Fruit fly (Drosophila melanogaster): ENCODE measurements around the gene eIF2gamma.

- TF ChIP-seq CG8478 (optimal IDR thresholded peaks at IDR 0.05) (no peak), CTCF (optimal IDR thresholded peaks at IDR 0.05) (no peak)
Observed at dm6 chr3R:15290642-15291118, 27.4 kb upstream of the eIF2gamma start, which contains the start of gene CG45218.

Measured in S2 (cell line).